Fruit fly (Drosophila melanogaster) whole organism, adult: ENCODE data around the gene Fum4.

Experiments used
- CG11617 ChIP-seq: fragments of 200-800 bp; sonication (Bioruptor generic); optimal IDR thresholded peaks from 2 replicates; lab custom pipeline; 2017; ENCODE audit warnings: mild to moderate bottlenecking, missing biosample characterization, missing genetic modification reagents, missing genetic modification characterization
- CG12768 ChIP-seq: fragments of 200-800 bp; sonication (Bioruptor generic); optimal IDR thresholded peaks from 2 replicates; lab custom pipeline; 2017; ENCODE audit warnings: missing biosample characterization, missing genetic modification characterization, mild to moderate bottlenecking, moderate library complexity, missing genetic modification reagents
- CG14711 ChIP-seq: fragments of 200-800 bp; sonication (Bioruptor generic); optimal IDR thresholded peaks from 2 replicates; lab custom pipeline; 2018; ENCODE audit warnings: missing biosample characterization, mild to moderate bottlenecking, missing genetic modification characterization, moderate library complexity
- CG1620 ChIP-seq: fragments of 200-800 bp; sonication (Bioruptor generic); optimal IDR thresholded peaks from 2 replicates; lab custom pipeline; 2016; ENCODE audit warnings: missing biosample characterization, missing genetic modification characterization
- CG33017 ChIP-seq: fragments of 200-800 bp; sonication (Bioruptor generic); optimal IDR thresholded peaks from 2 replicates; lab custom pipeline; 2018; ENCODE audit warnings: missing biosample characterization, mild to moderate bottlenecking, missing genetic modification characterization, moderate library complexity
- CG5204 ChIP-seq: fragments of 200-800 bp; sonication (Bioruptor generic); optimal IDR thresholded peaks from 2 replicates; lab custom pipeline; 2016; ENCODE audit warnings: missing biosample characterization, missing genetic modification characterization
- CG7045 ChIP-seq: fragments of 200-800 bp; sonication (Bioruptor generic); optimal IDR thresholded peaks from 2 replicates; lab custom pipeline; 2017; ENCODE audit warnings: missing biosample characterization, mild to moderate bottlenecking, missing genetic modification characterization
- CG7101 ChIP-seq: fragments of 200-800 bp; sonication (Bioruptor generic); optimal IDR thresholded peaks from 2 replicates; lab custom pipeline; 2018; ENCODE audit warnings: missing biosample characterization, mild to moderate bottlenecking, missing genetic modification characterization, moderate library complexity
- Clk ChIP-seq: fragments of 200-800 bp; sonication (Bioruptor generic); optimal IDR thresholded peaks from 2 replicates; lab custom pipeline; 2017; ENCODE audit warnings: missing biosample characterization, missing genetic modification characterization
- Crg-1 ChIP-seq: fragments of 200-800 bp; sonication (Bioruptor generic); optimal IDR thresholded peaks from 2 replicates; lab custom pipeline; 2016; ENCODE audit warnings: missing biosample characterization, missing genetic modification characterization
- Hr96 ChIP-seq: fragments of 200-800 bp; sonication (Bioruptor generic); optimal IDR thresholded peaks from 2 replicates; lab custom pipeline; 2016; ENCODE audit warnings: missing biosample characterization, missing genetic modification characterization
- Mnt ChIP-seq: fragments of 200-800 bp; sonication (Bioruptor generic); optimal IDR thresholded peaks from 2 replicates; lab custom pipeline; 2016; ENCODE audit warnings: missing biosample characterization, mild to moderate bottlenecking, missing genetic modification characterization
- bab1 ChIP-seq: fragments of 200-800 bp; sonication (Bioruptor generic); optimal IDR thresholded peaks from 3 replicates; lab custom pipeline; 2019; ENCODE audit warnings: missing biosample characterization, mild to moderate bottlenecking, missing genetic modification characterization, moderate library complexity
- cic ChIP-seq: fragments of 200-800 bp; sonication (Bioruptor generic); optimal IDR thresholded peaks from 2 replicates; lab custom pipeline; 2017; ENCODE audit warnings: missing biosample characterization, mild to moderate bottlenecking, missing genetic modification characterization, moderate library complexity
- cnc ChIP-seq, 2 experiments: fragments of >200 bp; optimal IDR thresholded peaks; 2 replicates each; lab custom pipeline; 2017
- kay ChIP-seq: fragments of 200-800 bp; sonication (Bioruptor generic); peaks from one replicate; lab custom pipeline; 2016; ENCODE audit warnings: missing biosample characterization, missing genetic modification characterization, borderline replicate concordance
- ovo ChIP-seq: fragments of 200-800 bp; sonication (Bioruptor generic); optimal IDR thresholded peaks from 2 replicates; lab custom pipeline; 2016; ENCODE audit warnings: missing biosample characterization, missing genetic modification characterization
- pad ChIP-seq: fragments of 200-800 bp; sonication (Bioruptor generic); optimal IDR thresholded peaks from 3 replicates; lab custom pipeline; 2017; ENCODE audit warnings: missing biosample characterization, missing genetic modification characterization, mild to moderate bottlenecking, moderate library complexity, missing genetic modification reagents
- tj ChIP-seq: fragments of 200-800 bp; sonication (Bioruptor generic); optimal IDR thresholded peaks from 3 replicates; lab custom pipeline; 2017; ENCODE audit warnings: missing biosample characterization, mild to moderate bottlenecking, missing genetic modification characterization, moderate library complexity
- toe ChIP-seq: fragments of 200-800 bp; sonication (Bioruptor generic); optimal IDR thresholded peaks from 2 replicates; lab custom pipeline; 2016; ENCODE audit warnings: missing biosample characterization, missing genetic modification characterization

The Fum4 gene

dm6 chr2L:10191396-10191795, at the start of gene Fum4:
Gene Fum4, minus strand, starts transcription at chr2L:10191496.
- no peak for TF ChIP-seq bab1
- no peak for TF ChIP-seq CG5204 (GFP tag; lab: Kevin White, UChicago)
- no peak for TF ChIP-seq CG12768 (GFP tag; lab: Kevin White, UChicago)
- TF ChIP-seq toe (GFP tag; lab: Kevin White, UChicago) = no peak
- TF ChIP-seq Hr96 (GFP tag; lab: Kevin White, UChicago) = no peak

- TF ChIP-seq kay = peak; percentile 70
- peak; percentile 30 for TF ChIP-seq tj (GFP tag; lab: Kevin White, UChicago)
- TF ChIP-seq CG12768 (GFP tag; lab: Kevin White, UChicago) = no peak
These were observed 47.7 kb upstream of the Fum4 start, which contains the start of gene me31B for dm6 chr2L:10238726-10239652. Gene me31B, plus strand, starts transcription at chr2L:10239341.

- TF ChIP-seq toe (GFP tag; lab: Kevin White, UChicago) = no peak
- peak; percentile 80 for TF ChIP-seq pad (GFP tag; lab: Kevin White, UChicago)
- TF ChIP-seq CG12768 (GFP tag; lab: Kevin White, UChicago) = peak; percentile 35
- no peak for TF ChIP-seq bab1
- no peak for TF ChIP-seq kay
- TF ChIP-seq CG1620 (GFP tag; lab: Kevin White, UChicago) = no peak
- peak; percentile 72 for TF ChIP-seq cic (GFP tag; lab: Kevin White, UChicago)
- TF ChIP-seq cnc (optimal IDR thresholded peaks at IDR 0.05; lab: Kevin White, UChicago) = no peak
- TF ChIP-seq CG11617 (GFP tag; lab: Kevin White, UChicago) = no peak
- TF ChIP-seq Hr96 (GFP tag; lab: Kevin White, UChicago) = no peak
- TF ChIP-seq CG7045 (GFP tag; lab: Kevin White, UChicago) = no peak
- TF ChIP-seq ovo (GFP tag; lab: Kevin White, UChicago) = no peak
- no peak for TF ChIP-seq CG7101 (tag; lab: Kevin White, UChicago)
- TF ChIP-seq Clk (GFP tag; lab: Kevin White, UChicago) = no peak
- TF ChIP-seq tj (GFP tag; lab: Kevin White, UChicago) = no peak
- no peak for TF ChIP-seq CG33017
- TF ChIP-seq CG5204 (GFP tag; lab: Kevin White, UChicago) = no peak
- TF ChIP-seq Mnt (GFP tag; lab: Kevin White, UChicago) = no peak
- no peak for TF ChIP-seq CG14711
- TF ChIP-seq Crg-1 (GFP tag; lab: Kevin White, UChicago) = no peak
These were observed 46.6 kb upstream of the Fum4 start, which contains the start of gene mthl15 for dm6 chr2L:10237725-10238446. Gene mthl15, minus strand, starts transcription at chr2L:10238317.

- no peak for TF ChIP-seq ovo (GFP tag; lab: Kevin White, UChicago)
- TF ChIP-seq toe (GFP tag; lab: Kevin White, UChicago) = no peak
- peak; percentile 46 for TF ChIP-seq cic (GFP tag; lab: Kevin White, UChicago)
- TF ChIP-seq CG11617 (GFP tag; lab: Kevin White, UChicago) = peak; percentile 29
- no peak for TF ChIP-seq bab1
- TF ChIP-seq kay = peak; percentile 91
- no peak for TF ChIP-seq CG5204 (GFP tag; lab: Kevin White, UChicago)
These were observed 41.5 kb upstream of the Fum4 start for dm6 chr2L:10232827-10233226.

- TF ChIP-seq Mnt (GFP tag; lab: Kevin White, UChicago) = peak; percentile 68
- peak; percentile 18 for TF ChIP-seq bab1
- no peak for TF ChIP-seq Crg-1 (GFP tag; lab: Kevin White, UChicago)
- no peak for TF ChIP-seq tj (GFP tag; lab: Kevin White, UChicago)
- TF ChIP-seq CG11617 (GFP tag; lab: Kevin White, UChicago) = peak; percentile 47
- TF ChIP-seq cnc (optimal IDR thresholded peaks at IDR 0.05; lab: Kevin White, UChicago) = peak in 1 of 2 experiments; percentile 3
These were observed 41.0 kb upstream of the Fum4 start, which contains the start of gene eEF1delta for dm6 chr2L:10232152-10232816. Gene eEF1delta, plus strand, starts transcription at chr2L:10232507.

- TF ChIP-seq CG14711 (no peak), Hr96 (GFP tag; lab: Kevin White, UChicago) (no peak), CG12768 (GFP tag; lab: Kevin White, UChicago) (no peak), Mnt (GFP tag; lab: Kevin White, UChicago) (no peak), CG33017 (no peak), cic (GFP tag; lab: Kevin White, UChicago) (no peak), toe (GFP tag; lab: Kevin White, UChicago) (no peak), CG11617 (GFP tag; lab: Kevin White, UChicago) (no peak), pad (GFP tag; lab: Kevin White, UChicago) (no peak), CG1620 (GFP tag; lab: Kevin White, UChicago) (no peak), kay (no peak), ovo (GFP tag; lab: Kevin White, UChicago) (no peak), CG5204 (GFP tag; lab: Kevin White, UChicago) (no peak), tj (GFP tag; lab: Kevin White, UChicago) (no peak), Crg-1 (GFP tag; lab: Kevin White, UChicago) (no peak), bab1 (no peak), cnc (optimal IDR thresholded peaks at IDR 0.05; lab: Kevin White, UChicago) (no peak), CG7045 (GFP tag; lab: Kevin White, UChicago) (no peak), Clk (GFP tag; lab: Kevin White, UChicago) (no peak), CG7101 (tag; lab: Kevin White, UChicago) (no peak)
These were observed 40.2 kb upstream of the Fum4 start, which contains the start of gene ova for dm6 chr2L:10231510-10231909. Gene ova, minus strand, starts transcription at chr2L:10231692.
